Worm (Caenorhabditis elegans): ENCODE data around the gene hpo-38.
A peak's percentile ranks its signal among the peaks of the same experiment; 100 is the strongest.

hpo-38 gene

ce11 chrIII:269572-269971, 39.3 kb downstream of the hpo-38 start:
- peak; percentile 63 for TF ChIP-seq lin-38 (GFP tag; IDR thresholded peaks at IDR 0.05)

- TF ChIP-seq pha-4 (GFP tag; IDR thresholded peaks at IDR 0.05) (no peak), pha-4 (tag; optimal IDR thresholded peaks at IDR 0.05) (no peak), mxl-2 (GFP tag; conservative IDR thresholded peaks at IDR 0.05) (no peak), F37D6.2 (tag; optimal IDR thresholded peaks at IDR 0.05) (no peak), unc-62 (GFP tag; optimal IDR thresholded peaks at IDR 0.05 in 1 of 2) (peak in 1 of 2 experiments; percentile 90), unc-62 (tag; optimal IDR thresholded peaks at IDR 0.05) (no peak), aha-1 (tag) (peak; percentile 43)
Observed at ce11 chrIII:282506-282905, 52.3 kb downstream of the hpo-38 start.

ce11 chrIII:283817-284216, 53.6 kb downstream of the hpo-38 start, which contains the start of gene taco-1:
Gene taco-1 (plus strand): TSS chrIII:284117.
- TF ChIP-seq duxl-1 (tag; optimal IDR thresholded peaks at IDR 0.05; ENCODE audit: poor library complexity) (no peak), aha-1 (tag) (peak; percentile 68)

Data from whole organism, L4 larva.